Worm (Caenorhabditis elegans) whole organism, mixed stage, embryonic: ENCODE measurements around the gene T20D3.5.

Experiments used
- M03D4.4 ChIP-seq: sonication (generic microtip); optimal IDR thresholded peaks from 2 replicates; lab custom pipeline; 2017; ENCODE audit warnings: mild to moderate bottlenecking, missing genetic modification characterization, missing compliant biosample characterization
- bed-3 ChIP-seq: fragments of 200-800 bp; sonication (Bioruptor generic); optimal IDR thresholded peaks from 3 replicates; lab custom pipeline; 2018; ENCODE audit warnings: mild to moderate bottlenecking, missing genetic modification characterization, moderate library complexity, missing compliant biosample characterization
- blmp-1 ChIP-seq: fragments of 150-350 bp; optimal IDR thresholded peaks from 2 replicates; lab custom pipeline; 2014; ENCODE audit warnings: missing biosample characterization, missing genetic modification characterization
- ceh-39 ChIP-seq: fragments of 150-350 bp; optimal IDR thresholded peaks from 2 replicates; lab custom pipeline; 2014; ENCODE audit warnings: missing biosample characterization, missing genetic modification characterization
- ceh-43 ChIP-seq: fragments of 200-800 bp; sonication (Bioruptor generic); optimal IDR thresholded peaks from 2 replicates; lab custom pipeline; 2018; ENCODE audit warnings: mild to moderate bottlenecking, missing genetic modification characterization, moderate library complexity, missing compliant biosample characterization
- ceh-83 ChIP-seq: fragments of 200-800 bp; sonication (Bioruptor generic); optimal IDR thresholded peaks from 2 replicates; lab custom pipeline; 2018; ENCODE audit warnings: mild to moderate bottlenecking, missing genetic modification characterization, missing compliant biosample characterization
- ces-1 ChIP-seq: fragments of 150-350 bp; optimal IDR thresholded peaks from 2 replicates; lab custom pipeline; 2014; ENCODE audit warnings: missing biosample characterization, missing genetic modification reagents, missing genetic modification characterization
- cnd-1 ChIP-seq: fragments of 200-800 bp; sonication (Bioruptor generic); optimal IDR thresholded peaks from 2 replicates; lab custom pipeline; 2018; ENCODE audit warnings: mild to moderate bottlenecking, missing genetic modification characterization, missing compliant biosample characterization
- drap-1 ChIP-seq: fragments of 200-800 bp; sonication (Bioruptor generic); optimal IDR thresholded peaks from 3 replicates; lab custom pipeline; 2018; ENCODE audit warnings: mild to moderate bottlenecking, missing genetic modification characterization, missing compliant biosample characterization
- elt-3 ChIP-seq: fragments of 150-350 bp; optimal IDR thresholded peaks from 2 replicates; lab custom pipeline; 2014; ENCODE audit warnings: missing biosample characterization, missing genetic modification characterization
- ham-2 ChIP-seq: fragments of 200-800 bp; sonication (Bioruptor generic); optimal IDR thresholded peaks from 2 replicates; lab custom pipeline; 2018; ENCODE audit warnings: mild to moderate bottlenecking, missing genetic modification characterization, missing compliant biosample characterization
- hlh-1 ChIP-seq: fragments of 150-350 bp; optimal IDR thresholded peaks from 2 replicates; lab custom pipeline; 2014; ENCODE audit warnings: missing biosample characterization, missing genetic modification reagents, missing genetic modification characterization
- lin-32 ChIP-seq: fragments of 200-800 bp; sonication (Bioruptor generic); optimal IDR thresholded peaks from 2 replicates; lab custom pipeline; 2018; ENCODE audit warnings: mild to moderate bottlenecking, missing genetic modification characterization, missing compliant biosample characterization
- lsy-2 ChIP-seq: fragments of 150-350 bp; optimal IDR thresholded peaks from 2 replicates; lab custom pipeline; 2014; ENCODE audit warnings: missing biosample characterization, missing genetic modification characterization
- mab-5 ChIP-seq: fragments of 150-350 bp; optimal IDR thresholded peaks from 2 replicates; lab custom pipeline; 2014; ENCODE audit warnings: missing biosample characterization, missing genetic modification characterization
- mep-1 ChIP-seq: fragments of 150-350 bp; optimal IDR thresholded peaks from 2 replicates; lab custom pipeline; 2017; ENCODE audit warnings: missing biosample characterization, missing genetic modification reagents, missing genetic modification characterization, inconsistent platforms
- mls-2 ChIP-seq: sonication (generic microtip); optimal IDR thresholded peaks from 2 replicates; lab custom pipeline; 2016; ENCODE audit warnings: mild to moderate bottlenecking, missing genetic modification characterization, moderate library complexity, missing compliant biosample characterization
- nhr-12 ChIP-seq: fragments of 150-350 bp; optimal IDR thresholded peaks from 2 replicates; lab custom pipeline; 2014; ENCODE audit warnings: missing biosample characterization, missing genetic modification characterization
- nhr-2 ChIP-seq: fragments of 150-350 bp; optimal IDR thresholded peaks from 2 replicates; lab custom pipeline; 2014; ENCODE audit warnings: missing biosample characterization, missing genetic modification characterization
- nhr-237 ChIP-seq: fragments of 150-350 bp; optimal IDR thresholded peaks from 2 replicates; lab custom pipeline; 2014; ENCODE audit warnings: missing biosample characterization, missing genetic modification characterization
- nhr-28 ChIP-seq: fragments of 150-350 bp; optimal IDR thresholded peaks from 2 replicates; lab custom pipeline; 2014; ENCODE audit warnings: missing biosample characterization, missing genetic modification characterization
- nhr-76 ChIP-seq: sonication (generic microtip); optimal IDR thresholded peaks from 2 replicates; lab custom pipeline; 2017; ENCODE audit warnings: missing biosample characterization, missing genetic modification characterization
- pha-4 ChIP-seq: fragments of 150-350 bp; optimal IDR thresholded peaks from 2 replicates; lab custom pipeline; 2018; ENCODE audit warnings: missing biosample characterization, missing genetic modification reagents, missing genetic modification characterization
- sem-2 ChIP-seq: fragments of 200-800 bp; sonication (Bioruptor generic); optimal IDR thresholded peaks from 2 replicates; lab custom pipeline; 2018; ENCODE audit warnings: mild to moderate bottlenecking, missing genetic modification characterization, missing compliant biosample characterization
- snpc-4 ChIP-seq: fragments of 150-350 bp; optimal IDR thresholded peaks from 2 replicates; lab custom pipeline; 2014; ENCODE audit warnings: missing biosample characterization, missing genetic modification characterization
- sptf-1 ChIP-seq: sonication (generic microtip); optimal IDR thresholded peaks from 2 replicates; lab custom pipeline; 2017; ENCODE audit warnings: mild to moderate bottlenecking, missing genetic modification characterization, moderate library complexity, missing compliant biosample characterization
- tbx-8 ChIP-seq: fragments of 200-800 bp; sonication (Bioruptor generic); optimal IDR thresholded peaks from 2 replicates; lab custom pipeline; 2018; ENCODE audit warnings: mild to moderate bottlenecking, missing genetic modification characterization, moderate library complexity, missing compliant biosample characterization
- unc-120 ChIP-seq: sonication (generic microtip); optimal IDR thresholded peaks from 2 replicates; lab custom pipeline; 2017; ENCODE audit warnings: missing genetic modification characterization, missing compliant biosample characterization; ENCODE audit not compliant: poor library complexity, severe bottlenecking
- unc-39 ChIP-seq: fragments of 150-350 bp; optimal IDR thresholded peaks from 2 replicates; lab custom pipeline; 2014; ENCODE audit warnings: missing biosample characterization, missing genetic modification characterization
- unc-62 ChIP-seq: fragments of 150-350 bp; optimal IDR thresholded peaks from 2 replicates; lab custom pipeline; 2014; ENCODE audit warnings: missing biosample characterization, missing genetic modification reagents, missing genetic modification characterization
- zip-8 ChIP-seq: fragments of 150-350 bp; optimal IDR thresholded peaks from 2 replicates; lab custom pipeline; 2014; ENCODE audit warnings: missing biosample characterization, missing genetic modification characterization
- ztf-11 ChIP-seq: fragments of 150-350 bp; optimal IDR thresholded peaks from 2 replicates; lab custom pipeline; 2014; ENCODE audit warnings: missing biosample characterization, missing genetic modification characterization

T20D3.5 gene

ce11 chrIV:9318147-9318546, 18.7 kb upstream of the T20D3.5 start:
- TF ChIP-seq unc-120 (tag; lab: Kevin White, UChicago) (no peak), mab-5 (no peak), ces-1 (GFP tag; lab: Kevin White, UChicago) (no peak), ceh-39 (tag; lab: Kevin White, UChicago) (no peak), unc-62 (GFP tag; lab: Kevin White, UChicago) (no peak), ham-2 (no peak), sem-2 (GFP tag; lab: Kevin White, UChicago) (no peak), sptf-1 (tag; lab: Kevin White, UChicago) (no peak), drap-1 (GFP tag; lab: Kevin White, UChicago) (no peak), lsy-2 (tag; lab: Kevin White, UChicago) (no peak), nhr-2 (tag; lab: Kevin White, UChicago) (no peak), pha-4 (tag; lab: Kevin White, UChicago) (no peak), hlh-1 (tag; lab: Kevin White, UChicago) (no peak)

- TF ChIP-seq ces-1 (GFP tag; lab: Kevin White, UChicago) (no peak), nhr-28 (tag; lab: Kevin White, UChicago) (no peak), cnd-1 (tag; lab: Kevin White, UChicago) (no peak), mls-2 (tag; lab: Kevin White, UChicago) (no peak), elt-3 (tag; lab: Kevin White, UChicago) (no peak), M03D4.4 (tag; lab: Kevin White, UChicago) (no peak), ceh-43 (GFP tag; lab: Kevin White, UChicago) (no peak), hlh-1 (tag; lab: Kevin White, UChicago) (no peak), tbx-8 (GFP tag; lab: Kevin White, UChicago) (no peak), sptf-1 (tag; lab: Kevin White, UChicago) (no peak), sem-2 (GFP tag; lab: Kevin White, UChicago) (no peak), nhr-76 (tag; lab: Kevin White, UChicago) (no peak), zip-8 (tag; lab: Kevin White, UChicago) (no peak), mep-1 (tag; lab: Kevin White, UChicago) (no peak)
Measured at ce11 chrIV:9319080-9319479, 17.8 kb upstream of the T20D3.5 start, which contains the start of the genes F49C12.11 and nemt-1. Gene F49C12.11 (plus strand): TSS chrIV:9319380. Gene nemt-1 (minus strand): TSS chrIV:9319439.

- TF ChIP-seq nhr-76 (tag; lab: Kevin White, UChicago) (no peak), M03D4.4 (tag; lab: Kevin White, UChicago) (no peak), mab-5 (no peak), blmp-1 (tag; lab: Kevin White, UChicago) (no peak), mep-1 (tag; lab: Kevin White, UChicago) (no peak), pha-4 (tag; lab: Kevin White, UChicago) (no peak), lsy-2 (tag; lab: Kevin White, UChicago) (no peak), unc-39 (tag; lab: Kevin White, UChicago) (no peak), hlh-1 (tag; lab: Kevin White, UChicago) (no peak), mls-2 (tag; lab: Kevin White, UChicago) (no peak), ceh-83 (no peak), nhr-28 (tag; lab: Kevin White, UChicago) (no peak)
Measured at ce11 chrIV:9320023-9320422, 16.8 kb upstream of the T20D3.5 start.

DNA sequence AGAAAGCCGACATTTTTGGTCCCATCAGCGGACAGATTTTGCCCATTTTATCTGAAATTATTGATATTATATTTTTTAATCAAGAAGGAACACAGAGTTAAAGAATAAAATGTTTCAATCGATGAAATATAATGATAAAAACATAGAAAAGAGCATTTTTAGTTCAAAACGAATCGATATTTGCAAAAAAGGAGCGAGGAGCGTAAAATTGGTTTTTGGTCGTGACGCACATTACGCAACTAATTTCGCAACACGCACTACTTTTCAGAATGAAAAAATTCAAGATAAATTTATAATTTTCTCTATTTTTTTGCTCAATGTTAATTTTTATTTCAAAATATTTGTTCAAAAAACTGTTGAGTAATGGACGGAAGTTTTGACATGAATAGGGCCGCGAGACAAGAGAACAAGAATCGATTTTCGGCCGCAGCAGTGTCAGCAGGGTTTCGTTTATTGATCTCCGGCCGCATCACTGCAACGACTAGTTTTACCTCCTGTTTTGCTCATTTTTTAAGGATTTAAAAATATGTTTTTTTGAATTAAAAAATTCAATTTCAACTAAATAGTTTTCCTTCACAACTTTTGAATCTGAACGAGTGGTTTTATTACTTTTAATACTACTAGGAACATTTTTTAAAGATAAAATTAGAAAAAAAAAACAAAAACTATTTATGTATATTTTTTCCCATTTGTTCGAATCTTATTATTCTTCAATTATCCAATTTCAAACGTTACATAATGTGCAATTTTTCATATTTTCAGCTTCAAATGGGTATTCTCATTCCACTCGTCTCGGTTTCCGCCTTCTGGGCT, 15.6 kb upstream of the T20D3.5 start, which contains the start of the genes F49C12.12 and vha-17:
Gene F49C12.12 (minus strand): TSS at position 51 of the 813 bp plus-strand sequence.
Gene vha-17 (plus strand): TSS at position 763 of the 813 bp plus-strand sequence.
- TF ChIP-seq nhr-237 (tag; lab: Kevin White, UChicago) (peak; percentile 10), unc-120 (tag; lab: Kevin White, UChicago) (peak; percentile 1), snpc-4 (tag; lab: Kevin White, UChicago) (no peak), ceh-39 (tag; lab: Kevin White, UChicago) (peak; percentile 33)

- TF ChIP-seq ceh-83 (no peak), zip-8 (tag; lab: Kevin White, UChicago) (no peak), bed-3 (GFP tag; lab: Kevin White, UChicago) (no peak), ceh-43 (GFP tag; lab: Kevin White, UChicago) (no peak), hlh-1 (tag; lab: Kevin White, UChicago) (no peak), ztf-11 (tag; lab: Kevin White, UChicago) (no peak), nhr-237 (tag; lab: Kevin White, UChicago) (no peak), lsy-2 (tag; lab: Kevin White, UChicago) (no peak), lin-32 (GFP tag; lab: Kevin White, UChicago) (no peak), blmp-1 (tag; lab: Kevin White, UChicago) (no peak), M03D4.4 (tag; lab: Kevin White, UChicago) (no peak), elt-3 (tag; lab: Kevin White, UChicago) (no peak), nhr-12 (no peak), nhr-28 (tag; lab: Kevin White, UChicago) (no peak), snpc-4 (tag; lab: Kevin White, UChicago) (no peak), pha-4 (tag; lab: Kevin White, UChicago) (no peak), ces-1 (GFP tag; lab: Kevin White, UChicago) (no peak), sptf-1 (tag; lab: Kevin White, UChicago) (no peak)
- TF ChIP-seq, all 35 proteins: peak for 0
Measured at ce11 chrIV:9322489-9322888, 14.4 kb upstream of the T20D3.5 start.
